Worm (Caenorhabditis elegans) whole organism, early embryonic: ENCODE results near the gene srh-85.

Experiments used
- B0310.2 ChIP-seq: sonication (generic microtip); optimal IDR thresholded peaks from 2 replicates; lab custom pipeline; 2016; ENCODE audit warnings: mild to moderate bottlenecking, missing genetic modification characterization, missing compliant biosample characterization
- ama-1 ChIP-seq: fragments of 150-350 bp; optimal IDR thresholded peaks from 2 replicates; lab custom pipeline; 2014
- ceh-13 ChIP-seq: fragments of 200-800 bp; sonication (Bioruptor generic); optimal IDR thresholded peaks from 2 replicates; lab custom pipeline; 2018; ENCODE audit warnings: mild to moderate bottlenecking, missing genetic modification characterization, missing compliant biosample characterization
- ceh-36 ChIP-seq: sonication (generic microtip); optimal IDR thresholded peaks from 2 replicates; lab custom pipeline; 2016; ENCODE audit warnings: missing genetic modification characterization, inconsistent platforms, missing compliant biosample characterization
- ets-7 ChIP-seq: sonication (generic microtip); optimal IDR thresholded peaks from 2 replicates; lab custom pipeline; 2016; ENCODE audit warnings: missing genotype, missing genetic modification characterization, missing compliant biosample characterization
- flt-1 ChIP-seq: fragments of 200-800 bp; sonication (Bioruptor generic); IDR thresholded peaks from 2 replicates; pipeline ENCODE4 v1.3.6; 2022; ENCODE audit warnings: missing genetic modification characterization, missing compliant biosample characterization
- hmbx-1 ChIP-seq: sonication (generic microtip); optimal IDR thresholded peaks from 2 replicates; lab custom pipeline; 2016; ENCODE audit warnings: mild to moderate bottlenecking, missing genetic modification characterization, missing compliant biosample characterization
- hmg-4 ChIP-seq: fragments of 200-800 bp; sonication (Bioruptor generic); optimal IDR thresholded peaks from 2 replicates; lab custom pipeline; 2018; ENCODE audit warnings: mild to moderate bottlenecking, missing genetic modification characterization, missing compliant biosample characterization
- hnd-1 ChIP-seq: sonication (generic microtip); optimal IDR thresholded peaks from 2 replicates; lab custom pipeline; 2016; ENCODE audit warnings: missing genetic modification characterization, missing compliant biosample characterization
- pes-1 ChIP-seq: fragments of 200-800 bp; sonication (Bioruptor generic); IDR thresholded peaks from 2 replicates; pipeline ENCODE4 v1.3.6; 2022; ENCODE audit warnings: missing genetic modification reagents, missing genetic modification characterization, missing compliant biosample characterization
- scrt-1 ChIP-seq: fragments of 200-800 bp; sonication (Bioruptor generic); IDR thresholded peaks from 2 replicates; pipeline ENCODE4 v1.3.6; 2022; ENCODE audit warnings: missing genetic modification characterization, missing compliant biosample characterization
- sea-1 ChIP-seq: fragments of 200-800 bp; sonication (Bioruptor generic); conservative IDR thresholded peaks from 2 replicates; pipeline ENCODE4 v1.3.6; 2022; ENCODE audit warnings: missing genetic modification characterization, missing compliant biosample characterization
- tra-4 ChIP-seq: sonication (generic microtip); optimal IDR thresholded peaks from 2 replicates; lab custom pipeline; 2017; ENCODE audit warnings: missing genetic modification characterization, missing compliant biosample characterization

- TF ChIP-seq tra-4 (tag; lab: Kevin White, UChicago): no peak
- no peak for TF ChIP-seq hmbx-1 (tag; lab: Kevin White, UChicago)
- no peak for TF ChIP-seq ceh-13 (GFP tag; lab: Kevin White, UChicago)
- no peak for TF ChIP-seq ama-1 (lab: Kevin White, UChicago)
- no peak for TF ChIP-seq hnd-1 (tag; lab: Kevin White, UChicago)
- TF ChIP-seq ets-7 (tag; lab: Kevin White, UChicago): no peak
- TF ChIP-seq ceh-36 (tag; lab: Kevin White, UChicago): no peak
- TF ChIP-seq hmg-4 (GFP tag; lab: Kevin White, UChicago): no peak
- no peak for TF ChIP-seq pes-1 (GFP tag; lab: Robert Waterston, UW)
- no peak for TF ChIP-seq flt-1 (GFP tag; lab: Robert Waterston, UW)
- TF ChIP-seq scrt-1 (GFP tag; lab: Robert Waterston, UW): no peak
- no peak for TF ChIP-seq sea-1
- no peak for TF ChIP-seq B0310.2 (tag; lab: Kevin White, UChicago)
These were observed 6.5 kb upstream of the srh-85 start, which contains the start of gene srw-115 for ce11 chrV:2993816-2994215.
